Fruit fly (Drosophila melanogaster): ENCODE results near the gene tok.

DNA sequence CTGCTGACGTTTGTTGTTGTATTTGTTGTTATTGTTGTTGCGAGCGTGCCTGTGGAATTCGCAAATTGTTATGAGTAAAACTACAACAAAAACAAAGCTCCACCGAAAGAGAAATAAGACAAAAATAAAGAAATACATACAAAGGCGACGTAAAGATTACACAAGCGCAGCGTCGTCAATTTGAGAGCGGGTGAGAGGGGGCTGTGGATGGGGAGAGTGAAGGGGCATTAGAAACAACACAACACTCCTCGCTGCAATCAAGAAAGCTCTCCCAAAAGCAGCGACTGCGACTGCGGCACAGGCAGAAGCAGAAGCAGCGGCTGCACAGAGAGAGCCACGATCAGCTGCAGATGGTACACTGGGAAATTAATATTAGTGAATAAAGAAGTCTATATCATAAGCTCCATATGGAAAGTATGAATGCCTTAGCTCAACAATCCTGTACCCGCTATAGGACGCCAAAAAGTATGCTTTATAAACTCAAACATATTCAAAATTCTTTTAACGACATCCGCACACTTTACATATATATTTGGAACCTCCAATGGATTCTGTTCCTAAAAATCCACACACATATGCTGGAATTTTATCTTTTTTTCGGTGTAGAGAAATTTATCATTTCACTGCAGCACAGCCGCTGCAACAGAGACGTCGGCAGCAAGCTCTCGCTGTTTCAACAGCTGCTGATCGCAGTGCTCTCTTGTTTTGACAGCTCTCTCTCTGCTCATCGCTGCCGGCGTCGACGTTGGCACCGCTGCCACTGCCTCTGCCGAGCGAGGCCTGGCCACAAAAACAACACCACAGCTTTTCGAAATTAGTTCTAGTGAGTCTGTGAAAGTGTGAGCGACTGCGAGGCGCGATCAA lies 49.3 kb downstream of the tok start, which contains the start of gene CG13631:
- TF ChIP-seq h (optimal IDR thresholded peaks at IDR 0.05): no peak
- TF ChIP-seq insv (optimal IDR thresholded peaks at IDR 0.05): no peak
- no peak for TF ChIP-seq ttk (optimal IDR thresholded peaks at IDR 0.05)

Data from Kc167 (cell line).